Worm (Caenorhabditis elegans): ENCODE data around the gene gar-1.

gar-1 gene

DNA sequence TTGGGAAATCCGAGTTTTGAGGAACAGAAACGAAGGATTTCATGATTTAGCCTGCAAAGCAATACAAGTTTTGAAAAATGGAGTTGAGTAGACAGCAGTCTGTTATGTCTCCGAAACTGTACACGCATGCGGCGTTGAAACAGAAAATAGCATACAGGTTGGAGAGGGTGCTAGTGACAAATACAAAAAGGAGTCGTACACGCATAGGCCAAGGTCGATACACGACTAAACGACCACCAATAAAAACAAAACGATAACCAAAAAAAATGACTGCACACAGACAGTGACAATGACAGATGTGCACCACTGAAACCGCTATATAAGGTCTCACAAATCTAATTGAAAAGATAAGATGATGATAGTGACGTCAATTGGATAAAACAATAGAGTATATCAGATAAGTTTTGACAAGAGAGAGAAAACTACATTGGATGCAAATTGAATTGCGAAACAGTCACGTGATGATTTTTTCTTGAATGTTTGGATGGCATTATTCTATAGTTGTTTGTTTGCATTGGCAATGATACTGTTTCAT is 35.7 kb downstream of the gar-1 start, which contains the start of gene fah-1 (continued):
- TF ChIP-seq somi-1 (GFP tag; optimal IDR thresholded peaks at IDR 0.05) (peak; percentile 39), lsy-27 (tag; optimal IDR thresholded peaks at IDR 0.05; ENCODE audit: borderline replicate concordance, insufficient read depth) (no peak), F39B2.1 (GFP tag; IDR thresholded peaks at IDR 0.05) (no peak), nfya-2 (GFP tag; IDR thresholded peaks at IDR 0.05) (0 out of 2 replicates have a peak, but pooled peaks have one; percentile 50), attf-5 (GFP tag; optimal IDR thresholded peaks at IDR 0.05) (peak; percentile 10), chd-7 (tag; optimal IDR thresholded peaks at IDR 0.05) (no peak)

DNA sequence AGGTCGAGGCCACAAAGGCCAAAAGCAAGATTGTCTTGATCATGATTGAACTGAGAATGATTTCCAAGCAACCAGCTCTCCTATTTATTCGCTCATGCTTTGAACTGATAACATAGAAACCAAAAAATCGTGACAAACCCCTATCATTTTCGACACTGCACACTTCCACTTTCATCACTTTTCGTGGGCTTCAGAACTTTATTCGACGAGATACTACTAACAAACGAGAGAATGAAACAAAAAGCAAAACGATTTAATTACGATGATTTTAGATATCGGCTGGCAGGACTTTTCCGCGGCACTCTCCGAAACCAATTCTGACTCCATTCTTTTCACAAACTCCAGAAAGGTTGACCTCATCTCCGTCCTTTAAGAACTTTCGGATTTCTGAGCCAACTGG is 38.1 kb downstream of the gar-1 start, which contains the start of gene asp-14:
TSS of gene asp-14 (minus strand) at position 101 of the 400 bp plus-strand sequence.
- TF ChIP-seq lag-1 (GFP tag; IDR thresholded peaks at IDR 0.05) (no peak), lin-40 (tag; optimal IDR thresholded peaks at IDR 0.05) (no peak), B0261.1 (tag; optimal IDR thresholded peaks at IDR 0.05) (no peak), rec-8 (tag; optimal IDR thresholded peaks at IDR 0.05) (no peak), nhr-80 (tag; optimal IDR thresholded peaks at IDR 0.05) (no peak), Y67H2A.10 (GFP tag; conservative IDR thresholded peaks at IDR 0.05) (no peak), egl-44 (GFP tag; IDR thresholded peaks at IDR 0.05) (no peak), attf-6 (GFP tag; IDR thresholded peaks at IDR 0.05) (no peak), C17E4.6 (GFP tag; IDR thresholded peaks at IDR 0.05) (no peak), Y95B8A.8 (GFP tag; IDR thresholded peaks at IDR 0.05) (no peak), snpc-3.4 (tag; optimal IDR thresholded peaks at IDR 0.05) (no peak), hmg-20 (GFP tag; IDR thresholded peaks at IDR 0.05) (no peak), F10E7.11 (tag; optimal IDR thresholded peaks at IDR 0.05) (no peak), cebp-2 (GFP tag; IDR thresholded peaks at IDR 0.05) (no peak), repo-1 (tag; optimal IDR thresholded peaks at IDR 0.05) (no peak), F55B11.4 (tag; optimal IDR thresholded peaks at IDR 0.05; ENCODE audit: borderline replicate concordance, insufficient read depth) (no peak)

DNA sequence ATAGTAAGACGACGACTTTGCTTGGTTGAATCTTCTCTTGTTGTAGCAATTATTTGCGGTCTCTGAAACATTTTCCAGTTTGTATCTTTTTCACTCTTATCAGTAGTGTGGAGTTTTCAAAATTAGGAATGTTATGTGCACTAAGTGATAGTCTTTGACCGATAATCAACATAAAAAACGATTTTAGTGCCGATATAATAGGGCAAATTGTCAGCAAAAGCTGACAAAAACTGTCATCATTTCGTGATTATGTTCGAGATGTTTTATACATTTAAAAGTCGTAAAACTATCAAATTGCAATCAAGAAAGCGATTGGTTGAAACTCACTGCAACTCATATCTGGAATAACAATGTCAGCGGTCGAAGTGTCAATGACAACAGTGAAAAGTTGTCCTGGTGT is 39.4 kb downstream of the gar-1 start:
- peak; percentile 23 for TF ChIP-seq nhr-80 (tag; optimal IDR thresholded peaks at IDR 0.05)
- TF ChIP-seq F52B5.7 (tag; optimal IDR thresholded peaks at IDR 0.05): no peak

DNA sequence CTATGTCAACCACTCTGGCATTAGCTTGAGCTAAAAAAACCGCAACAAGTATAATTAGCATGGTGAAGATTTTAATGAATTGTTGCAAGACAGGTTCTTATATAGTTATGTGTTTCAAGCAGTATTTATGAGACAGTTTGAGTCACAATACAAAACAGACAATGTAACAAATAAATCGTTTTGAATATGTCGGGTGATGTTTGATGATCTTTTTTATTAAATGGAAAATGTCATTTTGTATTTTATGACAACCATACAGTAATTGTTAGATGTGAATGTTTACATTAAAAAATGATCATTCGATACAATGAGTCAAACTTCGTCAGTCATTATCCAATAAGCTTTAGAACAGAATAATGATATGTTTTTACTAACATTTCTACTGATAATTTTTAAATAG is 41.3 kb downstream of the gar-1 start, which contains the start of gene K10C2.7:
TSS of gene K10C2.7 (minus strand) at position 101 of the 400 bp plus-strand sequence.
- TF ChIP-seq F55B11.4 (tag; optimal IDR thresholded peaks at IDR 0.05; ENCODE audit: borderline replicate concordance, insufficient read depth) (no peak), ceh-100 (GFP tag; IDR thresholded peaks at IDR 0.05) (no peak), pbrm-1 (GFP tag; IDR thresholded peaks at IDR 0.05) (no peak), cebp-2 (GFP tag; IDR thresholded peaks at IDR 0.05) (no peak), madf-6 (GFP tag; IDR thresholded peaks at IDR 0.05) (no peak), B0336.3 (GFP tag; IDR thresholded peaks at IDR 0.05) (no peak), hmg-20 (GFP tag; IDR thresholded peaks at IDR 0.05) (no peak), lsy-27 (tag; optimal IDR thresholded peaks at IDR 0.05; ENCODE audit: borderline replicate concordance, insufficient read depth) (no peak), snpc-1.1 (tag; optimal IDR thresholded peaks at IDR 0.05; ENCODE audit: insufficient read depth) (no peak), tbx-9 (tag; optimal IDR thresholded peaks at IDR 0.05; ENCODE audit: borderline replicate concordance) (no peak), tbp1 (GFP tag; optimal IDR thresholded peaks at IDR 0.05) (no peak), B0035.1 (tag; optimal IDR thresholded peaks at IDR 0.05) (no peak)

DNA sequence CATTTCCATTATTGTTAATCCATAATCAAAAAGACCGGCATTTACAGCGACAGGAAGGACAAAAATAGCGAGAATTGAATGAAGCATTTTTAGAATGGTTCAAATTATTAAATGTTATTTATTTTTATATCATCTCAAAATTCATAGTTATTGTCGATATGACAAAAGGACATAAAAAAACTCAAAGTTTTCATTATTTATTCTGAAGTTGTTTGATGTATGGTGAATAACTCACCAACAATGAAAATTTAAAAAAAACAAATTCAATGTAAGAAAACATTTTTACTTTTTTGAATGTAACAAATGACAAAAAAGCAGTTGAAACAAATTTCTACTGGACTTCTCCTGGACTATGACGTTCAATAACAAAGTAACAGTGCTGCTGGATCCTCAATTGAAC is 44.2 kb downstream of the gar-1 start, which contains the start of gene K10C2.14:
TSS of gene K10C2.14 (minus strand) at position 101 of the 400 bp plus-strand sequence.
- TF ChIP-seq nhr-90 (tag; optimal IDR thresholded peaks at IDR 0.05): no peak
- no peak for TF ChIP-seq nhr-27 (tag; optimal IDR thresholded peaks at IDR 0.05)
- no peak for TF ChIP-seq lin-40 (tag; optimal IDR thresholded peaks at IDR 0.05)
- TF ChIP-seq madf-3 (GFP tag; IDR thresholded peaks at IDR 0.05): no peak
- no peak for TF ChIP-seq nfya-2 (GFP tag; IDR thresholded peaks at IDR 0.05)
- no peak for TF ChIP-seq ekl-4 (GFP tag; IDR thresholded peaks at IDR 0.05)
- no peak for TF ChIP-seq bed-1 (GFP tag; IDR thresholded peaks at IDR 0.05)
- TF ChIP-seq B0336.3 (GFP tag; IDR thresholded peaks at IDR 0.05): no peak
- no peak for TF ChIP-seq let-526 (GFP tag; IDR thresholded peaks at IDR 0.05)
- no peak for TF ChIP-seq lin-35 (GFP tag; optimal IDR thresholded peaks at IDR 0.05)
- TF ChIP-seq zim-3 (tag; optimal IDR thresholded peaks at IDR 0.05): no peak
- no peak for TF ChIP-seq F39B2.1 (GFP tag; IDR thresholded peaks at IDR 0.05)
- no peak for TF ChIP-seq F22D6.2 (tag; optimal IDR thresholded peaks at IDR 0.05)
- no peak for TF ChIP-seq lir-1 (GFP tag; conservative IDR thresholded peaks at IDR 0.05)

Data from whole organism, young adult.